Worm (Caenorhabditis elegans) whole organism, mixed stage, embryonic: Measurements from ENCODE around the gene nspc-12.

Experiments used
- blmp-1 ChIP-seq: fragments of 150-350 bp; optimal IDR thresholded peaks from 2 replicates; lab custom pipeline; 2014; ENCODE audit warnings: missing biosample characterization, missing genetic modification characterization
- elt-1 ChIP-seq: sonication (generic microtip); optimal IDR thresholded peaks from 2 replicates; lab custom pipeline; 2017; ENCODE audit warnings: missing genetic modification characterization, mild to moderate bottlenecking, missing compliant biosample characterization, antibody characterized with exemption, moderate library complexity, borderline replicate concordance; ENCODE audit not compliant: insufficient read depth
- lin-13 ChIP-seq: fragments of 150-350 bp; optimal IDR thresholded peaks from 2 replicates; lab custom pipeline; 2014; ENCODE audit warnings: missing biosample characterization, missing genetic modification characterization
- nhr-12 ChIP-seq: fragments of 150-350 bp; optimal IDR thresholded peaks from 2 replicates; lab custom pipeline; 2014; ENCODE audit warnings: missing biosample characterization, missing genetic modification characterization
- nhr-237 ChIP-seq: fragments of 150-350 bp; optimal IDR thresholded peaks from 2 replicates; lab custom pipeline; 2014; ENCODE audit warnings: missing biosample characterization, missing genetic modification characterization
- nhr-28 ChIP-seq: fragments of 150-350 bp; optimal IDR thresholded peaks from 2 replicates; lab custom pipeline; 2014; ENCODE audit warnings: missing biosample characterization, missing genetic modification characterization
- nhr-76 ChIP-seq: sonication (generic microtip); optimal IDR thresholded peaks from 2 replicates; lab custom pipeline; 2017; ENCODE audit warnings: missing biosample characterization, missing genetic modification characterization
- unc-62 ChIP-seq: fragments of 150-350 bp; optimal IDR thresholded peaks from 2 replicates; lab custom pipeline; 2014; ENCODE audit warnings: missing biosample characterization, missing genetic modification reagents, missing genetic modification characterization
- ztf-11 ChIP-seq: fragments of 150-350 bp; optimal IDR thresholded peaks from 2 replicates; lab custom pipeline; 2014; ENCODE audit warnings: missing biosample characterization, missing genetic modification characterization

DNA sequence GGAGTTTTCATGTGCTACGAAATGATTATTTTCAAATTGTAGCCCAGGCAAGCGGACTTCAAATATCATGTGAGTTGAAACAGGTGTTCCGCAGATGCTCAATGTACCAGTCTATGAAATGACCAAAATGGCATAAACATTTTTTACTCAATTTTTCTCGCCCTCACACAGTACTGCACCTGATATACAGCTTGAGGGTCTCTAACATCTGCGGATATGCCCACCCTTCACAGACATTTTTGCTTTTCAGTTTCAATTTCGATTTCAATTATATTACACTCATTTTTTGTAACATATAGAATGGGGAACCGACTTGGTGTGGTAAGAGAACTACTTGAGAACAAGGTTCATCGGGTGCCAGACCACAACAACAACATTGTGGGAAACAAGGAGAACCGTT is 9.8 kb downstream of the nspc-12 start, which contains the start of gene F42F12.11:
- no peak for TF ChIP-seq unc-62
- no peak for TF ChIP-seq ztf-11 (tag; lab: Kevin White, UChicago)
- no peak for TF ChIP-seq blmp-1
- no peak for TF ChIP-seq nhr-12
- no peak for TF ChIP-seq nhr-76 (tag; lab: Kevin White, UChicago)
- no peak for TF ChIP-seq nhr-237
- no peak for TF ChIP-seq elt-1
- TF ChIP-seq lin-13 (tag; lab: Kevin White, UChicago) = no peak
- no peak for TF ChIP-seq nhr-28
